Worm (Caenorhabditis elegans): ENCODE data around the gene znf-474.

Gene znf-474

ce11 chrX:12172482-12173134, 22.9 kb downstream of the znf-474 start:
- peak; percentile 25 for TF ChIP-seq nhr-90 (tag; optimal IDR thresholded peaks at IDR 0.05; ENCODE audit: poor library complexity)
- TF ChIP-seq nhr-20 (tag; optimal IDR thresholded peaks at IDR 0.05) = peak; percentile 18
- TF ChIP-seq pax-3 (tag; optimal IDR thresholded peaks at IDR 0.05) = no peak
- peak in 1 of 2 experiments; percentile 19 for TF ChIP-seq ztf-11 (tag; optimal IDR thresholded peaks at IDR 0.05)
- no peak for TF ChIP-seq nhr-28 (tag; optimal IDR thresholded peaks at IDR 0.05)
- TF ChIP-seq tlp-1 (tag; optimal IDR thresholded peaks at IDR 0.05) = no peak
- no peak for TF ChIP-seq ceh-88 (GFP tag; IDR thresholded peaks at IDR 0.05)
- TF ChIP-seq lin-14 (GFP tag; optimal IDR thresholded peaks at IDR 0.05) = peak; percentile 56
- no peak for TF ChIP-seq fos-1 (tag; optimal IDR thresholded peaks at IDR 0.05)
- peak in 1 of 2 experiments; percentile 1 for TF ChIP-seq lin-35 (GFP tag; optimal IDR thresholded peaks at IDR 0.05)
- peak; percentile 18 for TF ChIP-seq rnt-1 (tag; optimal IDR thresholded peaks at IDR 0.05)
- peak in 1 of 2 experiments; percentile 17 for TF ChIP-seq efl-1 (optimal IDR thresholded peaks at IDR 0.05)
- TF ChIP-seq efl-1 (GFP tag; optimal IDR thresholded peaks at IDR 0.05 in 1 of 2) = no peak
- TF ChIP-seq elt-2 (tag; optimal IDR thresholded peaks at IDR 0.05) = peak; percentile 10
- peak; percentile 85 for TF ChIP-seq nhr-85 (tag)

ce11 chrX:12173989-12174388, 24.3 kb downstream of the znf-474 start:
- no peak for TF ChIP-seq fkh-4 (tag; optimal IDR thresholded peaks at IDR 0.05; ENCODE audit: borderline replicate concordance)
- peak; percentile 26 for TF ChIP-seq elt-2 (tag; optimal IDR thresholded peaks at IDR 0.05)
- no peak for TF ChIP-seq lin-15B (tag; optimal IDR thresholded peaks at IDR 0.05)
- peak; percentile 55 for TF ChIP-seq nhr-85 (tag)

- no peak for TF ChIP-seq xbp-1 (tag; optimal IDR thresholded peaks at IDR 0.05)
- TF ChIP-seq nhr-84 (tag; optimal IDR thresholded peaks at IDR 0.05) = no peak
- no peak for TF ChIP-seq mep-1 (tag; optimal IDR thresholded peaks at IDR 0.05)
- no peak for TF ChIP-seq ceh-88 (GFP tag; IDR thresholded peaks at IDR 0.05)
- TF ChIP-seq zip-4 (GFP tag; optimal IDR thresholded peaks at IDR 0.05) = no peak
- no peak for TF ChIP-seq unc-130 (tag; optimal IDR thresholded peaks at IDR 0.05)
- TF ChIP-seq mdl-1 (tag; optimal IDR thresholded peaks at IDR 0.05) = no peak
- no peak for TF ChIP-seq unc-62 (GFP tag; optimal IDR thresholded peaks at IDR 0.05)
- no peak for TF ChIP-seq alr-1 (tag; optimal IDR thresholded peaks at IDR 0.05; ENCODE audit: borderline replicate concordance)
- TF ChIP-seq fos-1 (tag; optimal IDR thresholded peaks at IDR 0.05) = no peak
- no peak for TF ChIP-seq lin-35 (GFP tag; optimal IDR thresholded peaks at IDR 0.05)
- no peak for TF ChIP-seq egl-27 (tag; optimal IDR thresholded peaks at IDR 0.05)
- peak; percentile 65 for TF ChIP-seq dsc-1 (tag; optimal IDR thresholded peaks at IDR 0.05)
- TF ChIP-seq rnt-1 (tag; optimal IDR thresholded peaks at IDR 0.05) = peak; percentile 7
- TF ChIP-seq elt-2 (tag; optimal IDR thresholded peaks at IDR 0.05) = peak; percentile 11
- no peak for TF ChIP-seq ceh-8 (GFP tag; optimal IDR thresholded peaks at IDR 0.05)
- TF ChIP-seq unc-86 (tag; optimal IDR thresholded peaks at IDR 0.05) = peak; percentile 48
- TF ChIP-seq efl-1 (optimal IDR thresholded peaks at IDR 0.05) = no peak
- no peak for TF ChIP-seq efl-1 (GFP tag; optimal IDR thresholded peaks at IDR 0.05 in 1 of 2)
- no peak for TF ChIP-seq grh-1 (GFP tag; IDR thresholded peaks at IDR 0.05)
- TF ChIP-seq nhr-71 (tag; optimal IDR thresholded peaks at IDR 0.05) = peak; percentile 40
- TF ChIP-seq pqm-1 (tag; optimal IDR thresholded peaks at IDR 0.05) = no peak
- TF ChIP-seq snu-23 (GFP tag; optimal IDR thresholded peaks at IDR 0.05) = peak; percentile 14
- TF ChIP-seq nhr-28 (tag; optimal IDR thresholded peaks at IDR 0.05) = no peak
- TF ChIP-seq nhr-77 (tag; optimal IDR thresholded peaks at IDR 0.05) = no peak
- peak in 1 of 2 experiments; percentile 45 for TF ChIP-seq ztf-11 (tag; optimal IDR thresholded peaks at IDR 0.05)
- no peak for TF ChIP-seq lsy-2 (tag; optimal IDR thresholded peaks at IDR 0.05)
- no peak for TF ChIP-seq C34B4.2 (tag; optimal IDR thresholded peaks at IDR 0.05)
- TF ChIP-seq sptf-1 (tag; optimal IDR thresholded peaks at IDR 0.05) = no peak
- TF ChIP-seq lin-14 (GFP tag; optimal IDR thresholded peaks at IDR 0.05) = no peak
- no peak for TF ChIP-seq aly-2 (tag; optimal IDR thresholded peaks at IDR 0.05)
- TF ChIP-seq nhr-76 (tag; optimal IDR thresholded peaks at IDR 0.05) = no peak
These were observed 25.1 kb downstream of the znf-474 start for ce11 chrX:12174686-12175404.

All from whole organism, L1 larva.